Fruit fly (Drosophila melanogaster): Measurements from ENCODE around the gene CG7296.

DNA sequence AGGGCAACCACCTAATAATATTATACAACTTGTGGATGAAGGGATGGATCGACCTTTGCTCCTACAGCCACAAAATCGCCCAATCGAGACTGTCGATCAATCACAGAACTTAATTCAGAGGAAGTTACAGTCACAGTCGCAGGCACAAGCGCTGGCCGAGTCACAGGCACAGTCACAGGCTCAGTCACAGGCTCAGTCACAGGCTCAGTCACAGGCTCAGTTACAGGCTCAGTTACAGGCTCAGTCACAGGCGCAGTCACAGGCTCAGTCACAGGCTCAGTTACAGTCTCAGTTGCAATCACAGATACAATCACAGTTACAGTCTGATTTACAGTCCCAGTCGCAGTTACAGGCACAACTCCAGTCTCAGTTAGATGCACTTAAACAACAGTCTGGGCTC lies 40.1 kb downstream of the CG7296 start:
- no peak for TF ChIP-seq CG16779 (tag; optimal IDR thresholded peaks at IDR 0.05)
- no peak for TF ChIP-seq Eip93F (GFP tag; optimal IDR thresholded peaks at IDR 0.05)
- TF ChIP-seq CG11762 (GFP tag; optimal IDR thresholded peaks at IDR 0.05; ENCODE audit: insufficient read depth), result no peak
- no peak for TF ChIP-seq Eip75B (GFP tag; optimal IDR thresholded peaks at IDR 0.05)
- TF ChIP-seq fd59A (GFP tag; optimal IDR thresholded peaks at IDR 0.05), result no peak
- no peak for TF ChIP-seq dsx (GFP tag; optimal IDR thresholded peaks at IDR 0.05; ENCODE audit: poor library complexity, severe bottlenecking)
- TF ChIP-seq Ets96B (tag; optimal IDR thresholded peaks at IDR 0.05), result no peak
- TF ChIP-seq vri (GFP tag; optimal IDR thresholded peaks at IDR 0.05), result no peak
- TF ChIP-seq net (GFP tag; optimal IDR thresholded peaks at IDR 0.05), result no peak
- no peak for TF ChIP-seq Ets21C (GFP tag; optimal IDR thresholded peaks at IDR 0.05)
- TF ChIP-seq CG6854 (GFP tag; optimal IDR thresholded peaks at IDR 0.05), result no peak
- no peak for TF ChIP-seq acj6 (GFP tag; optimal IDR thresholded peaks at IDR 0.05)
- no peak for TF ChIP-seq topi (GFP tag; optimal IDR thresholded peaks at IDR 0.05)
